Fruit fly (Drosophila melanogaster): ENCODE data around the gene TM9SF4.

DNA sequence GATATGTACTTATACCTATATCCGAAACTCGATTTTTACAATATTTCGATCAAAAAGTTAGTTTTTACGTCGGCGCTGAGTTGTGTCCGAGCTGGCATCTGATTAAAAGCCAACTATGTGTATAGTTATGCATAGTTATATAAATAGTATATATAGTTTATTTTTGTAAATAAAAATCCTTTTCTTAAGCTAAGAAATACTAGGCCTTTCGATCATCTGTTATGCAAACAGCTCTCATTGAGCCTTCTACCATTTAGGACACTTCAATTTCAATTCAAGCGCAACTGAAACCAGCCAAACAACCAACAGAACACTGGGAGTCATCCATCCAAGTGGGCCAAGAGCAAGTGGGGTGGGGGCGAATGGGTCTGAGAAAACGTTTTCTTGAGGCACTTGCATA is 23.2 kb upstream of the TM9SF4 start, which contains the start of gene CG9014:
- TF ChIP-seq esn (GFP tag; optimal IDR thresholded peaks at IDR 0.05) (no peak), Sox15 (GFP tag; optimal IDR thresholded peaks at IDR 0.05) (no peak), dsx (GFP tag; optimal IDR thresholded peaks at IDR 0.05; ENCODE audit: poor library complexity, severe bottlenecking) (no peak), fd85E (GFP tag; optimal IDR thresholded peaks at IDR 0.05) (no peak), Hr4 (GFP tag; optimal IDR thresholded peaks at IDR 0.05) (no peak), CG16779 (tag; optimal IDR thresholded peaks at IDR 0.05) (no peak), Gug (GFP tag; IDR thresholded peaks at IDR 0.05) (no peak), dac (GFP tag; optimal IDR thresholded peaks at IDR 0.05) (no peak)

Data from whole organism, prepupa.